Worm (Caenorhabditis elegans) whole organism, early embryonic: ENCODE data around the gene C38D4.10.

Experiments
- B0310.2 ChIP-seq: sonication (generic microtip); optimal IDR thresholded peaks from 2 replicates; lab custom pipeline; 2016; ENCODE audit warnings: mild to moderate bottlenecking, missing genetic modification characterization, missing compliant biosample characterization
- F13C5.2 ChIP-seq: sonication (generic microtip); optimal IDR thresholded peaks from 2 replicates; lab custom pipeline; 2017; ENCODE audit warnings: mild to moderate bottlenecking, missing genetic modification characterization, inconsistent platforms, missing compliant biosample characterization
- aly-1 ChIP-seq: sonication (generic microtip); optimal IDR thresholded peaks from 2 replicates; lab custom pipeline; 2016; ENCODE audit warnings: missing genetic modification characterization, missing compliant biosample characterization
- ama-1 ChIP-seq: fragments of 150-350 bp; optimal IDR thresholded peaks from 2 replicates; lab custom pipeline; 2014
- ceh-13 ChIP-seq: fragments of 200-800 bp; sonication (Bioruptor generic); optimal IDR thresholded peaks from 2 replicates; lab custom pipeline; 2018; ENCODE audit warnings: mild to moderate bottlenecking, missing genetic modification characterization, missing compliant biosample characterization
- ceh-36 ChIP-seq: sonication (generic microtip); optimal IDR thresholded peaks from 2 replicates; lab custom pipeline; 2016; ENCODE audit warnings: missing genetic modification characterization, inconsistent platforms, missing compliant biosample characterization
- ets-7 ChIP-seq: sonication (generic microtip); optimal IDR thresholded peaks from 2 replicates; lab custom pipeline; 2016; ENCODE audit warnings: missing genotype, missing genetic modification characterization, missing compliant biosample characterization
- flt-1 ChIP-seq: fragments of 200-800 bp; sonication (Bioruptor generic); IDR thresholded peaks from 2 replicates; pipeline ENCODE4 v1.3.6; 2022; ENCODE audit warnings: missing genetic modification characterization, missing compliant biosample characterization
- hmbx-1 ChIP-seq: sonication (generic microtip); optimal IDR thresholded peaks from 2 replicates; lab custom pipeline; 2016; ENCODE audit warnings: mild to moderate bottlenecking, missing genetic modification characterization, missing compliant biosample characterization
- hmg-4 ChIP-seq: fragments of 200-800 bp; sonication (Bioruptor generic); optimal IDR thresholded peaks from 2 replicates; lab custom pipeline; 2018; ENCODE audit warnings: mild to moderate bottlenecking, missing genetic modification characterization, missing compliant biosample characterization
- hnd-1 ChIP-seq: sonication (generic microtip); optimal IDR thresholded peaks from 2 replicates; lab custom pipeline; 2016; ENCODE audit warnings: missing genetic modification characterization, missing compliant biosample characterization
- pes-1 ChIP-seq: fragments of 200-800 bp; sonication (Bioruptor generic); IDR thresholded peaks from 2 replicates; pipeline ENCODE4 v1.3.6; 2022; ENCODE audit warnings: missing genetic modification reagents, missing genetic modification characterization, missing compliant biosample characterization
- scrt-1 ChIP-seq: fragments of 200-800 bp; sonication (Bioruptor generic); IDR thresholded peaks from 2 replicates; pipeline ENCODE4 v1.3.6; 2022; ENCODE audit warnings: missing genetic modification characterization, missing compliant biosample characterization
- sea-1 ChIP-seq: fragments of 200-800 bp; sonication (Bioruptor generic); conservative IDR thresholded peaks from 2 replicates; pipeline ENCODE4 v1.3.6; 2022; ENCODE audit warnings: missing genetic modification characterization, missing compliant biosample characterization
- tbx-11 ChIP-seq: fragments of 200-800 bp; sonication (Bioruptor generic); IDR thresholded peaks from 2 replicates; pipeline ENCODE4 v1.3.6; 2022; ENCODE audit warnings: missing genetic modification characterization, missing compliant biosample characterization
- tbx-37 ChIP-seq: fragments of 200-800 bp; sonication (Bioruptor generic); conservative IDR thresholded peaks from 2 replicates; pipeline ENCODE4 v1.3.6; 2022; ENCODE audit warnings: missing genetic modification reagents, missing genetic modification characterization, missing compliant biosample characterization
- tra-4 ChIP-seq: sonication (generic microtip); optimal IDR thresholded peaks from 2 replicates; lab custom pipeline; 2017; ENCODE audit warnings: missing genetic modification characterization, missing compliant biosample characterization

C38D4.10 gene

DNA sequence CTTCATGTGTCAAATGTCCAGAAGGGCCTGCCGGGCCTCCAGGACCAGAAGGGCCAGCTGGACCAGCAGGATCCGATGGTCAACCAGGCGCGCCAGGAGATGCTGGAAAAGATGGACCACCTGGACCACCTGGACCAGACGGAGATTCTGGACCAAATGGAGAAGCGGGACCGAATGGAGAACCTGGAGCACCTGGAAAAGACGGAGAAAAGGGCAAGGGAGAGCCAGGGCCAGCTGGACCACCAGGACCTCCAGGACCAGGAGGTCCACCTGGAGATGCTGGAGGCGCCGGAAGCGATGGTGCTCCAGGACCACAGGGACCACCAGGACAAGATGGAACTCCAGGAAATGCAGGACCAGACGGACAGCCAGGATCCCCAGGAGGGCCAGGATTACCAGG is 33.7 kb upstream of the C38D4.10 start:
- TF ChIP-seq ets-7 (tag; lab: Kevin White, UChicago) = no peak
- no peak for TF ChIP-seq sea-1 (GFP tag; lab: Robert Waterston, UW)

DNA sequence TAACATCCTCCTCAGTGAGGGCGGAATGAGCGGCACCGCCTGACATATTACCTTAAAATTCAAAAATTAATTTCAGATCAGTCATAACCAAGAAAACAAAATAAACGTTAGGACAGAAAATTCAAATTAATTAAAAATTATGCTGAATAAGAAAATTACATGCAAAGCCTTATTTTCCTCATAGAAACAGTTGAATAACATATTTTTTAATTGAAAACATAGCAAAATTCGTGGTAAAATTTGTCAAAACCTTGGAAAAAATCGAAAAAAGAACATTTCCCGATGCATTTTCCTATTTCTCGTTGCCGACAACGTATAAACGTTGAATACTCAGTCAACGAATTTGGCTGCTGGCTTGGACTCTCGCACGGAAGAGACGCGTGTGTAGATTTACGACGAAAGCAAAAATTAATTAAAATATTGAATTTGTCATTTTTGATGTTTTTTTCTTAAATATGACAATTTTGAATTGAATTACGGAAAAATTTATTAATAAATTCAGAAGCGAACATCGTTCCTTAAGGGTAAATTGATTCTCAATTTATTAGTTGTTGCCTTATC is 28.2 kb upstream of the C38D4.10 start, which contains the start of the genes rps-0 and rbg-3:
Gene rps-0 (minus strand): TSS at position 51 of the 561 bp plus-strand sequence.
Gene rbg-3 (plus strand): TSS at position 424 of the 561 bp plus-strand sequence.
- no peak for TF ChIP-seq sea-1 (GFP tag; lab: Robert Waterston, UW)
- peak; percentile 80 for TF ChIP-seq F13C5.2 (tag; lab: Kevin White, UChicago)

DNA sequence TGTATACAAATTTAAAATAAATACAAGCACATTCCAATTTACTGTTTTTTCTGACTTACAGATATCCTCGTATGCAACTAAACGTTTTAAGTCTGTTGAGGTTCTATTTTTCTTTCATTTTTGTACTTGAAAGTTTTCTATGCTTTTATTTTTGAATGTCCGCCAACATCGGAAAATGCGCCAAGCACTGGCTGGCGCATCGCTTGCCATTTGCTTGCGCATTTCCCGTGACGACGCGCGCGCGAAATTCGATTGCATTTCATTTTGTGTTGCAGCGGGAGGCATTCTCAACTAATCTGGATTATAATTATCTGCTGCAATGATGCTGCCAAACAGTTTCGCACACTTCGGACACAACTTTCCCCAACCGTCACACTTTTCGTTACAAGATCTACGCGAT is 25.3 kb upstream of the C38D4.10 start, which contains the start of gene fbxl-2:
Gene fbxl-2 (plus strand): TSS at position 278 of the 400 bp plus-strand sequence.
- no peak for TF ChIP-seq aly-1 (tag; lab: Kevin White, UChicago)
- TF ChIP-seq ets-7 (tag; lab: Kevin White, UChicago) = peak; percentile 10
- peak; percentile 56 for TF ChIP-seq ceh-36
- peak; percentile 94 for TF ChIP-seq F13C5.2 (tag; lab: Kevin White, UChicago)
- TF ChIP-seq hnd-1 = peak; percentile 40
- TF ChIP-seq flt-1 (GFP tag; lab: Robert Waterston, UW) = peak; percentile 80; the same call in 1 of the 2 replicates
- no peak for TF ChIP-seq tbx-37
- peak; percentile 34 for TF ChIP-seq B0310.2 (tag; lab: Kevin White, UChicago)
- 0 out of 2 replicates have a peak, but pooled peaks have one; percentile 65 for TF ChIP-seq scrt-1 (GFP tag; lab: Robert Waterston, UW)
- peak; percentile 56; the same call in 1 of the 2 replicates for TF ChIP-seq tbx-11 (GFP tag; lab: Robert Waterston, UW)
- TF ChIP-seq ama-1 (lab: Kevin White, UChicago) = no peak
- peak; percentile 44; the same call in 1 of the 2 replicates for TF ChIP-seq sea-1 (GFP tag; lab: Robert Waterston, UW)
- TF ChIP-seq hmbx-1 (tag; lab: Kevin White, UChicago) = no peak
- peak; percentile 71 for TF ChIP-seq hmg-4 (GFP tag; lab: Kevin White, UChicago)
- TF ChIP-seq ceh-13 (GFP tag; lab: Kevin White, UChicago) = no peak

DNA sequence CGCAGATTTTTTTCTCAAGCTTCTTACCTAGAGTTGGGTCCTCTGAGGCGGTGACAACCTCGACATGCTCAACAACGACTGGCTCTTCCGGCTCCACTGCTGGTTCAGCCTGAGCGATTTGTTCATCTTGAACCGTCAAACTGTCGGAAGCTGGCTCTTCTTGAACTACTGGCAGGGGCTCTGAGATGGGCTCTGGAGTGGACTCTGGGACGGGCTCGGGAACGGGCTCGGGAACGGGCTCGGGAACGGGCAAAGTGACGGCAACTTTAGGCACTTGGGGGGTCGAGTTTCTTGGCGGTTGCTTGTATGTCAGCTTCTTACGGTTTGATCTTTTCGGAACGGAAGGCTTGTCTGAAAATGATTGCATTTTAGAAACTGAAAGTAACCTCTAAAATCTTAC is 19.5 kb upstream of the C38D4.10 start:
- TF ChIP-seq F13C5.2 (tag; lab: Kevin White, UChicago) (no peak), ceh-36 (no peak), aly-1 (tag; lab: Kevin White, UChicago) (no peak), flt-1 (GFP tag; lab: Robert Waterston, UW) (no peak)

DNA sequence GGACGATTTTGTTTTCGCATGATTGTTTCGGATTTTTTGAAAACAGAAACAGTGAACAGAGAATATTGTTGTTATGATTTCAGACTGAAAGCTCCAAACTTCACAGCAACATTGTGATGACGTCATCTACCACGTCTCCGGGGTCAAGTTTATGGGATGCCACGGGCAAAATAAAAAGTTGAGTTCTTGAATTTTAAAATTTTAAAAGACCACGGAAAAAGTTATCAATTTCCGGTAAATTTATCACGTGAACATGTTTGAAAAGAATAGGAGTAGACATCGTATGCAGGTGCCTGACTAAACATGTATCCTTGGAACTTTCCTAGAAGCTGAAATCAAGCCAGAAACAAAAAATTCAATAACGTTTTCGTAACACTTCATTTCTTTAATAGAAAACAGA is 18.8 kb upstream of the C38D4.10 start, which contains the start of gene B0393.4:
Gene B0393.4 (minus strand): TSS at position 101 of the 400 bp plus-strand sequence.
- no peak for TF ChIP-seq tbx-11 (GFP tag; lab: Robert Waterston, UW)
- TF ChIP-seq B0310.2 (tag; lab: Kevin White, UChicago) = no peak
- no peak for TF ChIP-seq hmbx-1 (tag; lab: Kevin White, UChicago)
- no peak for TF ChIP-seq tbx-37

DNA sequence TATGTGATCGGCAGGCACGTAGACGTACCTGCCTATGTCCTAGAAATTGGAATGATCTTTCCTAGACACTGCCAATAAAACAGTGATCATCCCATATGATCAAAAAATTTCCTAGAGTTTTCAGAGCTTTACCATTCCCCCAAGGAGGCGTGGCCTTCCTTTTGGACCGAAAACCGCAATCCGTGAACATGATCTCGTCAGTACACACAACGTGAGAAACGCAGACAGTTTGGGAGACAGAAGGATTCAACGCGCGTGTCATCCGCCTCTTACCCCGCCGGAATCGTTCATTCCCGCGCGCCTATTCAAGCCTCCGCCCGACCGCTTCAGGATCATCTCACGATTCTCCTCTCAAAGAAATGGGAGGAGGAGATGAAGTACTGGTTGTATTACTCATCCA is 16.9 kb upstream of the C38D4.10 start, which contains the start of gene B0393.5:
Gene B0393.5 (plus strand): TSS at position 301 of the 400 bp plus-strand sequence.
- TF ChIP-seq hnd-1 (no peak), ceh-13 (GFP tag; lab: Kevin White, UChicago) (no peak), aly-1 (tag; lab: Kevin White, UChicago) (no peak), B0310.2 (tag; lab: Kevin White, UChicago) (no peak)

DNA sequence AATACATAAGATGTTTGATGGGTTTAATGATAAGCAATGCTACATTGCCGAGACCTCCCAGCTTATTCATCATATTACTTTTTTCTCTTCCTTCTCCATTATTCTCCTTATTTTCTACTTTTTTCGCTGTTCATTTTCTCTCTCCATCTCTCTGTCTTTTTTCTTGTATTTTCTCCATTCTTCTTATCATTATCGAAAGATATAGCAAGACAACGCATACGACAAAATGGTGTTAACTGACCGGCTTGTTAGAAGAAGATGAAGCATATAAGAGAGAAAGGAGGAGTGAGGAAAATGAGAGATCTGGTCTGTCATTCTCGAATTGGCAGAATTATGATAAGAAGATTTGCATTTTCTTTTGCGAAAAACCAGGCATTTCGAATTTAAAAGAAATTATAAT is 15.5 kb upstream of the C38D4.10 start:
- TF ChIP-seq ceh-36 (no peak), B0310.2 (tag; lab: Kevin White, UChicago) (no peak), hmg-4 (GFP tag; lab: Kevin White, UChicago) (no peak), tra-4 (tag; lab: Kevin White, UChicago) (no peak), flt-1 (GFP tag; lab: Robert Waterston, UW) (no peak), scrt-1 (GFP tag; lab: Robert Waterston, UW) (no peak), pes-1 (GFP tag; lab: Robert Waterston, UW) (no peak), F13C5.2 (tag; lab: Kevin White, UChicago) (no peak), sea-1 (GFP tag; lab: Robert Waterston, UW) (no peak), aly-1 (tag; lab: Kevin White, UChicago) (no peak), ceh-13 (GFP tag; lab: Kevin White, UChicago) (no peak), ama-1 (lab: Kevin White, UChicago) (no peak)

DNA sequence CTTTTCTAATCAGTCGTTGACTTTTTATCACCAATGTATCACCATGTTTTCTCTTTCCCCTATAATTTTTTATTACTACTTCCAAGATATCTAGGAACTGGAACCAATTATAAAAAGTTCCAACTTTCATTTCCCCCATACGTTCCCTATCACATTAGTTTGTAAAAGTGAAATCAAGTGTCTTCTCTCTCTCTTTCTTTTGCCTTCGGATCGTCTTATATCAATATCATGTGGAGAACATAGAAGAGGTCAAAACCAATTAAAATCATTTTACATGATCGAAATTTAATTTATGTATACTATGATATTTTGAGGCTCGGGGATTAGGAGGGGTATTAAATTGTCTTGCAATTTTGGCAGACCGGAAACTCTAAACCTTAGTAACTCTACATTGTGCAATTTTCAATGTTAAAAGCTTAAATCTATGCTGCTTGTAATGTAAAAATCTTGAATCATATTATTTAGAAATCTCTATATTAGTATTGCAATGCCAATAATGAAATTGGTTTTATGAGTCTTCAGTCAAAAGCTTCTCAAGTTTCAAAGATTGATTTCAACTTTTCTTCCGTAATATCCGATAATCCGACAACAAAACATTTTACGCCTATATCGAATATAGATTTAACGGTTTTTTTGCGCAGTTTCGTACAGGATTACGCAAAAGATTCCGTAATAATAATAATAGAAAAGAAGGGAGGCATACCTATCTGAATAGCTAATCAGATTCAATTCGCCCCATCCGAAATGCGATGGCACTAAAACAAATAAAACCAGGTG is 14.3 kb upstream of the C38D4.10 start:
- TF ChIP-seq B0310.2 (tag; lab: Kevin White, UChicago) = no peak
- no peak for TF ChIP-seq aly-1 (tag; lab: Kevin White, UChicago)
- no peak for TF ChIP-seq sea-1 (GFP tag; lab: Robert Waterston, UW)
- TF ChIP-seq hnd-1 = no peak
- no peak for TF ChIP-seq pes-1 (GFP tag; lab: Robert Waterston, UW)
- no peak for TF ChIP-seq scrt-1 (GFP tag; lab: Robert Waterston, UW)
- TF ChIP-seq ceh-36 = no peak
- no peak for TF ChIP-seq tbx-11 (GFP tag; lab: Robert Waterston, UW)
- TF ChIP-seq hmbx-1 (tag; lab: Kevin White, UChicago) = no peak
- no peak for TF ChIP-seq hmg-4 (GFP tag; lab: Kevin White, UChicago)
- no peak for TF ChIP-seq ets-7 (tag; lab: Kevin White, UChicago)
- no peak for TF ChIP-seq tbx-37
- TF ChIP-seq ceh-13 (GFP tag; lab: Kevin White, UChicago) = no peak
- no peak for TF ChIP-seq flt-1 (GFP tag; lab: Robert Waterston, UW)
- no peak for TF ChIP-seq F13C5.2 (tag; lab: Kevin White, UChicago)
- no peak for TF ChIP-seq ama-1 (lab: Kevin White, UChicago)
- TF ChIP-seq tra-4 (tag; lab: Kevin White, UChicago) = no peak
